Fruit fly (Drosophila melanogaster) ovary, adult (tissue): ENCODE measurements around the gene CG31265.

Source experiments
- CG17801 ChIP-seq: fragments of 200-800 bp; optimal IDR thresholded peaks from 2 replicates; lab custom pipeline; 2019; ENCODE audit warnings: missing biosample characterization, mild to moderate bottlenecking, missing genetic modification characterization, moderate library complexity; ENCODE audit not compliant: partially characterized antibody

CG31265 gene

DNA sequence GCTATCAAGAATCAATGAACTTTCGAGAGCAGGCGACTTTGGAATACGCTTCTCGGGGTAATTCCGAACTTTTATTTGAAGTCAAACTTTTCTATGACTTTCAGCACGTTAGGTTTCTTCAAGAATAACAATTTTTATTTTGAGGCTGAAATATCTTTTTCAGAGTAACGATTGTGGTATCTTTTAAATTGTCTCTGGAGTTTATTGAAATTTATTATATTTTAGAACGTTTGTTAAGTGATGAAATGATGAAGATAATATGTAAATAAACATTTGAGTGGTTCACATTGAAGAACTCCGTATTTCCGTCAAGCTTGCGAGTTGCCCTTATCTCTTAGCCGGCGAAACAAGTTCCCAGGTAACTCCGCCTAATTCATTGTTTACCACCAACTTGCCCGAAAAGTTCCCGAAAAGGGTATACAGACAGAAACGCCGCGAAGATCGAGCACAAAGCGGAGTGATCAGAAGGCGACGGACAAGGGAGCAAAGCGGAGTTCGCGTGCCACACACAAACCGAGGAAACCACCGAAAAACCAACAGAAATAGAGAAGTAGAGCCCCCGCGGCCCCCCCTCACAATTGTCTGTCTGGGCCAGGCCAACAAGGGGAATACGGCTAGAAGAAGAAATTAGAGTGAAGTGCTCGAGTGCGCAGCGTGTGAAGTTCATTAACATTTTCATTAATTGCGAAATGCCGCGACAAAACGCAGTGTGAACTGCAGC is 10.2 kb upstream of the CG31265 start:
- no peak for TF ChIP-seq CG17801

DNA sequence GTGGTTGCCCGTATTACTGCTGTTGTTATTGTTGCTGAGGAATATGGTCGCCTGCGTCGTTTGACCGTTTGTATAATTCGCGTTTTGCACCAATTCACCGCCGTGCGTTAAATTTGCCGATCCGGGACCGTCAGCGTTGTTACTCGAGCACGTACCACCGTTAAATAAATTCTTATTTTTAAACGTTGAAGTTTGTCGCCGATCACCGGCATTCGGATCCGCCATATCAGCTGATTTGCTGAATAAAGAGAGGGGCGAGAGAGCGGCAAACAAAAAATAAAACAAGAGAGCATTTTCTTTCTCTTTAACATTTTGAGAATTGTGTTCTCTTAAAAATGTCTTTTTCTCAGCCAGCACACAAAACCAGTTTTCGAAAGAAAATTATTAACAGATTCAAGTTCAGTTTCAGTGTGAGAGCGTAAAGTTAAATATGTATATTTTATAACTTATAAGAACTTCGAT is 9.1 kb upstream of the CG31265 start:
- TF ChIP-seq CG17801: peak; percentile 56

DNA sequence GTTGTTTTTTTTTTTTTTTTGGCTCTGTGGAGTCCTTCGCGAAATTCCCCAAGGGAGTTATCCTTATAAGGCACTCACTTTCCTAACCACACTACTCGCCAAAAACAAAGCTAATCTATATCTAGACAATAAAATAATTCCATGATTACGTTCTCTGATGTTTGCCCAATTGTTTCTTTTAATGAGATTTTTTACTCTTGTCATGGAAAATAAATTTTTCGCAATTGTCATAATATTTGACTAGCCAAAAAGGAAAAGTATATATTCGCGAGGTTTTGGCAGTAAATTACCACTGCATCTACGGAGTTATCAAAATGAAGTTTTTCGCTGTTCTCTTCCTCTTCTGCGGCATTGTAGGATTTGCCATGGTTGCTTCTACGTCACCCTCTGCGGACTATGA is 7.8 kb upstream of the CG31265 start, which contains the start of gene CG34278:
TSS of gene CG34278 (plus strand) at position 301 of the 400 bp plus-strand sequence.
- TF ChIP-seq CG17801: no peak

DNA sequence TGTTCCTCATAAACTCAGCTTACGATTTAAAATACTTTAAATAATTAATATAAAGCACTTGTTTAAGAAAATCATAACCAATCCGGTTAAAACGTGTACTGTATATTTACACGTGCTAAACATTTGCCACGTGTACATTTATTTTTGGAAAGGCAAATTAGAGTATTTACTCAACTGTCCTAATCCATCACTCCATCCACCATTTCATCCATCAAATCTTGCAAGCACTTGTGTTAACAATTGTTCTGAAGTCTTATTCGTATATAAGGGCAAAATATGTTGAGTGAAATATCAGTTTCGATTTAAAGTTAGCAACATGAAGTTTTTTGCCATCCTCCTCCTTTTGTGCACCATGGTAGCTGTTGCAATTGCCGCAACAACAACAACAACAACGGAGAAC is 6.7 kb upstream of the CG31265 start, which contains the start of gene CG42779:
TSS of gene CG42779 (plus strand) at position 301 of the 400 bp plus-strand sequence.
- TF ChIP-seq CG17801: no peak

DNA sequence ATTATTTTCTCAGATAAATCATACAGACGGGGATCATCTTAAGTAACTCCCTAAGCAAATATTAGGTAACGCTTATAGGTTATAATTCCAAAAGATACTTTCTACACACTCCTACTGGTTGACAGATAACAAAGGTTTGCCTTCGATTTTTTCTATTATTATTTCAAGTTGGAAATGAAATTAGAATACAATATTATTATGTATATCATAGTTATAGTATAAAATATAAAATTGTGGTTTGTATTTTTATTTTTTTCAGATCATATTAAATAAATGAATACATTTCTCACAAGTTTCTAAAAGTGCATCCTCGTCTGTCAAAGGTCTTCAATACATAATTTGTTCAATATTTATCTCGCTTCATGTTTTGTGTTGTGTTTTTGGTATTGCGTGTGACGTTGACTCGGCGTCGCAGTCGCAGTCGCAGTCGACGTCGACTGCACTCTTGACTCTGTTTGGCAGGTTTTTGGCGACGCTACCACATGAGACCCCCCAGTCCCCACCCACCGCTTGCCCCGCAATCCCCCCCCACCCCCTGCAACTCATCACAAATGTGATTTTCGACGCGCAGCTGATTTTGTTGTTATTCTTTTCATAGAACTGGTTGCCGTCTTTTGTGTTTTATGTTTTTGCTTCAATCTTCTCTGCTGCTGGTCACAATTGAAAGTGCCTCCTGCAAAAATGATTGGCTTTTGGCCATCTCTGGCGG is 5.1 kb upstream of the CG31265 start:
- no peak for TF ChIP-seq CG17801

DNA sequence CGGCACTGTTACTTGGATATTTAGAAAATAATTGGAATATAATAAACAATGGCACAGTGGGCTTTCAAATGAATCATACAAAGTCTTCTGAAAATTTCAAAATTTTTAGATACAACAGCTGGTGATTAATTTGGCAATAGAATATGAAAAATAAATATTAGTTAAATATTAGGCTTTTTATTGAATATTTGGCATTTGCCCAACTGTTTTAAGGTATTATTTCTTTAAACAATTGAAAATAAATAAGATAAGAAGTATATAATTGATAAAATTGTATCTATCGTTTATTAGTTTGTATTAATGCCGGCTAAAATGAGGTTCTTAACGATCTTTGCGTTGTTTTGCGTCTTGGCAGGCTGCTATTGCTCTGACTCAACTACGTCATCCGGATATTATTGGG is 3.8 kb upstream of the CG31265 start, which contains the start of gene CG45079:
TSS of gene CG45079 (plus strand) at position 301 of the 400 bp plus-strand sequence.
- no peak for TF ChIP-seq CG17801

DNA sequence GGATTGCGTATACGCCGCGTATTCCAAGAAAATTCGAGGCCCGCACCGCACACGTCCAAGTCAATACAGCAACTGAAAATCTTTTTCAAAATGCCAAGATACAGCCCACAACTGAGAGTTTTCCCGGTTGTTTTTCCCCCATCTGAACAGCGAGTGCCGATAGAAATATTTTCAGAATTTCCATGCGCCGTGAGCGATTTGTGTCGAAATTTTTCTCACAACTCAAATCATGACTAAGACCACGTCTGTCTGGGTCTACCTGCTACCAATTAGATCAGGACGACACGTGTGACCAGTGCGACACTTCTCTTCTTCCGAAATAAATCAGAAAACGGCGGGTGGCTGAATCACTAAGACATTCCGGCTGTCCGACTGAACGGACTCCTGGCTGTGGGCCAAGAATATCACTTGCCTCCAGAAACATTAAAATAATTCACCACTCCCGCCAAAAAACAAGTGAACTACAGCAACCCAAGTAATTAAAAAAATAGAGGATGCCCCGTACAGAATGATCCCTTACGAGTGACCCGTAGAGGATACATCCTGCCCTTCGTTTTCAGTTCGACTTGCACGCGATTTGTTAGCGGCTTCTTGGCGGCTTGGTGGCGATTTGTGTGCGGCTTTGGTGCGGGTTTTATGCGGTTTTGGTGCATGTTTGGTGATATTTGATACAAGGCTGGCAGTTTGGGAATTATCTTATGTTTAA is 2.5 kb upstream of the CG31265 start, which contains the start of gene cher:
TSS of gene cher (minus strand) at position 51 of the 706 bp plus-strand sequence.
- TF ChIP-seq CG17801: no peak

DNA sequence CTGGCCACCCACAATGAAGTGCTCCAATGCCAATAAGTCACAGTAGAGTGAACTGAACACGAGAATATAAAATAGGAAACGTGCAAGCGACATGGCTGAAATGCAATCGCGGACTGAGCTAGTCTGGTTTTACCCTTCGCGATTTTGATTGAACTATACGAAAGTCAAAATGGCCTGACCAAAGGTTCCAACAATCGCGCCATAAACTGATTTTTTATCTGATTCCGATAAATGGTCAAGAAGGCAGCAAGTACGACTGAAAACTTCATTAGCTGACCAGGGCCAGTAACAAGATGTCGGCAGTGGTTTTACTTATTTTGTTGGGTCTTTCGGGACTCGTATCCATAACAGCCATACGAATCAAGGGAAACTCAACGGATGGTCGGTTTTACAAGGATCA is 1.2 kb upstream of the CG31265 start, which contains the start of the genes CG17477 and CG31269:
TSS of gene CG17477 (minus strand) at position 101 of the 400 bp plus-strand sequence.
TSS of gene CG31269 (plus strand) at position 289 of the 400 bp plus-strand sequence.
- TF ChIP-seq CG17801: no peak

DNA sequence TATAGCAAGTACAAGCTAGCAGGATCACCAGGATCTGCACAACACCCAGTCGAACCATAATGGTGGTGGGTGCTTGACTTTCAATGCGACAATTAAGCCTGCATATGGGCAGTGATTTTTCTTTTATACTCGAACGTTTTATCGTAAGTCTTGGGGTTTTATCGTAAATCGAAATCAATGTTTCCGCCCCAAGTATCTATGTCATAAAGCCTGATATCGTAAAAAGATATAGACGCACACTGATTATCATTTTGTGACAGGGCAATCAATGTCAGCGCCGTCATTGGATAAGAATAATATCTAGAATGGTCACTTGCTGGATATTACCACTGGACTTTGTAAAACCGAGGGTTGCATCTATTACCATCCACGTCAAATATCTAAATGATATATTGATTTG is 2.3 kb downstream of the CG31265 start, which contains the start of gene CG17475:
TSS of gene CG17475 (minus strand) at position 101 of the 400 bp plus-strand sequence.
- TF ChIP-seq CG17801: no peak

DNA sequence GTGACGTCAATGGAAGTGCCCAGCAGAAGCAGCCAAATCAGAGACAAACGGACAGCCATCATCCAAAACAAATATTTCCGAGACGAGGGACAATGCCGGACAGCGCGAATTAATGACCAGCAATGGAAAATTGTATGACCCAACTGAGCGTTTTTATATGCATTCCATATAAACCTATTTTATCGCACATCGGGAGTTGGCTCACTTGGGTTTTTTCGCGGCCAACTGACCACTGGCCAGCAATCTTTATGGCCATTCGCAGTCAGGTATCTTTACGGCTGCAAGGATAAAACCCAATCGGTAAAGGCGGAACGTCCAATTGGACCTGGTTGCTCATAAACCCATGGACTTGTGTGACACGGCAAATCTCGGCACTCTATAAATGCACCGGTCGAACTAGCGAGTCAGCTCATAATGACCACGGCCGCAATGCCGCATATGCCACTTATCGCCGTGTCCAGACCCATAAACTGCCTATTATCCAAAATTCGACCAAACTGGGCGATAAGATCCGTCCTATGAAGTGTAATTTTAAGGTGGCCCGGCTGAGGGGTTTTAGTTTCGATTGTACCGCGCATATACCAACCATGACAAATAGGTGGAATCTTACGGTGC is 4.2 kb downstream of the CG31265 start, which contains the start of the genes CG4053 and CG31266:
TSS of gene CG4053 (minus strand) at position 101 of the 615 bp plus-strand sequence.
TSS of gene CG31266 (plus strand) at position 565 of the 615 bp plus-strand sequence.
- no peak for TF ChIP-seq CG17801

DNA sequence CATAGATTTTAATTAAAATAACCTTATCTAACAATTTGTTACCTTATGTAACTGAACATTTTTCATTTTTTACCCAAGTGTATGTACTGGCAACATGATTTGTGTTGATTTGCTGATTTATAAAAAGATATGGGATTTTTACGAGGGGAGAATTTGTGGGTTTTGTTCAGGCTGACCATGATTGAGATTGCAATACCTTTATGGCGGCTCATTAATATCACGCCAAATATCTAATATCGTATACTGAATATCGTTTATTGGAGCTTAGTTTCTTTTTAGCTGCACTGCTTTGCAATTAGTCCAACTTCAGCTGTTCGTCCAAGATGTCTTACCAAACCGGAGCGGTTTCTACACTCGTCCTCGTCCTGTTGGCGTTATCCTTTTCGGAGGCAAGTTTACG is 5.9 kb downstream of the CG31265 start, which contains the start of gene CG31267:
TSS of gene CG31267 (plus strand) at position 301 of the 400 bp plus-strand sequence.
- no peak for TF ChIP-seq CG17801

DNA sequence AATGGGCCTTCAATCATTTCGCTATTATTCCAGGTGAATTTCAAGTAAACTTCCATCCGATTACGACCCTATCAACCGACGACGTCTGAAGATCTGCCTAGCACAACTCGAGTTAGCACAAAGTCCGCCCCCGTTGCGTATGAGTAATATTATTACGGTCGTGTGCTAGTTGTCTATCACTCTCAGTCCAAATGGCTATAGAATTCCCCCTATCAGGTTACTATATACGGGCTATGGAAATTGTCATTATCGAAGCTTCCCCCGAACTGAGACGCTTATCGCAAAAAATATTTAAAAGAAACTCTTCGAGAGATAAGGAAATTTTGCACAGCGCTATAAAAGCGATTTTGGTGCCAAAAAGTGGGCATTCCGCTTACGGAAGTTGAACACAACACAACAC is 7.7 kb downstream of the CG31265 start, which contains the start of gene CG5246:
TSS of gene CG5246 (plus strand) at position 365 of the 400 bp plus-strand sequence.
- no peak for TF ChIP-seq CG17801

DNA sequence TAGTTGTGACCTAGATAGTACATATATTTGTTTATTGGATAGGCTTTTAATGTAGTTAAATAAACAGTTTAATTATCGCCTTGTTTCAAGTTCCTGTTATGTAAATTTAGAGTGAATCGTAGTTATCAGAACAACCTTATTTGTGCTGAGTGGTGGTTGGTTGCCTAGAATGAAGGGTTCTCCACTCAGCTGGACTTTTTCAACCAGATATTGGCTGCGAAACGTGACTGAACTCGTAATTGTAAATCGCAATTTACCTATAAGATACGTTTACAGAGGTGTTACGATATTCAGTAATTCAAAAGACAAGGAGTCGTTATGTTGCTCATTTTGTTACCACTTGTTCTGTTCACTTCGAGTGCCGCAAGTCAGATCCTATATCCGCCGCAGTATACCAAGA is 9.6 kb downstream of the CG31265 start, which contains the start of gene CG5255:
TSS of gene CG5255 (plus strand) at position 301 of the 400 bp plus-strand sequence.
- TF ChIP-seq CG17801: no peak

DNA sequence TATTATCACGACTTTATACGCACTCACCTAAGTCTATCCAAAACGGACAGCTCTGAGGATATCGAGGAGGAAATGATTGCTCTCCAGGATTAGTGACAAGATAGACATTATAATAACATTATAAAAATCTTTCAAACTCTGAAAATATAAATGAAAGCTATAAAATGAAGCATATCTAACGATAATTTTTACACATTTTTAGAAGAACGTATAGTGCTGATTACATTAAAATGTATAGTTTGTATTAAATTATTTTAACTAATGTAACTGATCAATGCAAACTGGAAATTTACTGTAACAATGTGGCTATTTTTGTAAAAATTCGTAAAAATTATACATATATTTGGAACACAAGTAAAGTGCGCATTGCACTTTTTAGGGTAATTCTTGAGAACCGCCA is 10.7 kb downstream of the CG31265 start, which contains the start of gene CG5265:
TSS of gene CG5265 (plus strand) at position 301 of the 400 bp plus-strand sequence.
- TF ChIP-seq CG17801: no peak

DNA sequence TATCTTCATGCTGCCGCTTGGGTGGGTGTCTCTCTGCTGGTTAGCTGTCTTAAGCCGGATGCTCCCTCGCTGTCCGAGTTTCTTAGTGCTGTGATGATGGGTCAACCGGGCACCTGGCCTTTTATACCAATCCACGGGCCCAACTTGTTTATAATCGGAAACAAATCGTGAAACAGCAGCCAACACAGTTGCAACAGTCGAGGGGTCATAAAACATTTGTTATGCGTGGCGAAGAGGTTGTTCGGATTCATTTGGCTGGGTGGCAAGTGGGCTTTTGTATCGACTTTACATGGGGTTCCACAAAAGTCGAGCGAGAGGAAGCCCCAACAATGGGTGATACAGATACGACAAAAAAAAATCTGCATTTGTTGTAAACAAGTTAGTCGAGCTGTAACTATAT is 14.3 kb downstream of the CG31265 start, which contains the start of gene TwdlW:
TSS of gene TwdlW (minus strand) at position 101 of the 400 bp plus-strand sequence.
- no peak for TF ChIP-seq CG17801
